Worm (Caenorhabditis elegans): Measurements from ENCODE around the gene F57A10.2.
"Not testable (repeated sequence)": the region's sequence is repeated elsewhere in the genome, so short reads cannot be mapped to it uniquely, and the experiment has no call there.

The F57A10.2 gene

DNA sequence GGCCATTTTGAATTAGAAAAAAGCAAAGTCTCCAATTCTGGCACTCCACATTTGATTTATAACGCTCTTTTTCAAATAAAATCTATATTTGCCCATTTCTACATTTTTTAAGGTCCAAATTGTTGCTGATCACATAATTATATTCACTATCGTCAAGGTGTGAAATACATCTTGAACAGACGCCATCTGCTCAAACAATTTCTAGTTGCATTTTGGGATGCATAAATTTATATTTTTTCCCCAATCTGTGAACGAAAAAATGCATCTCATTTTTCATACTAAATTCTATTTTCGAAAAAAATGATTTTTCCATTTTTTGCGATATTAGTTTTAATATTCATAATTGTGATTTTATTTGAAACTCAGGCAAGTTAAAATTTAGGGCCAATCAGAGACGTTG is 26.9 kb downstream of the F57A10.2 start, which contains the start of gene T26E4.7:
TSS of gene T26E4.7 (plus strand) at position 301 of the 400 bp plus-strand sequence.
- no peak for TF ChIP-seq syd-9 (tag; optimal IDR thresholded peaks at IDR 0.05)
- TF ChIP-seq C38D4.7 (GFP tag; optimal IDR thresholded peaks at IDR 0.05) = no peak
- no peak for TF ChIP-seq F13H6.1 (tag; optimal IDR thresholded peaks at IDR 0.05)
- TF ChIP-seq nhr-11 (tag; optimal IDR thresholded peaks at IDR 0.05) = no peak
- no peak for TF ChIP-seq fkh-10 (GFP tag; optimal IDR thresholded peaks at IDR 0.05)
- TF ChIP-seq ceh-31 (tag; optimal IDR thresholded peaks at IDR 0.05) = no peak
- TF ChIP-seq hlh-6 (tag; optimal IDR thresholded peaks at IDR 0.05) = no peak
- no peak for TF ChIP-seq ref-2 (tag; optimal IDR thresholded peaks at IDR 0.05)
- no peak for TF ChIP-seq K09A11.1 (tag; optimal IDR thresholded peaks at IDR 0.05; ENCODE audit: insufficient read depth)
- no peak for TF ChIP-seq fkh-6 (tag; optimal IDR thresholded peaks at IDR 0.05)
- TF ChIP-seq ztf-16 (tag; optimal IDR thresholded peaks at IDR 0.05) = no peak
- no peak for TF ChIP-seq unc-42 (tag; optimal IDR thresholded peaks at IDR 0.05)
- TF ChIP-seq sox-2 (GFP tag; IDR thresholded peaks at IDR 0.05) = no peak

DNA sequence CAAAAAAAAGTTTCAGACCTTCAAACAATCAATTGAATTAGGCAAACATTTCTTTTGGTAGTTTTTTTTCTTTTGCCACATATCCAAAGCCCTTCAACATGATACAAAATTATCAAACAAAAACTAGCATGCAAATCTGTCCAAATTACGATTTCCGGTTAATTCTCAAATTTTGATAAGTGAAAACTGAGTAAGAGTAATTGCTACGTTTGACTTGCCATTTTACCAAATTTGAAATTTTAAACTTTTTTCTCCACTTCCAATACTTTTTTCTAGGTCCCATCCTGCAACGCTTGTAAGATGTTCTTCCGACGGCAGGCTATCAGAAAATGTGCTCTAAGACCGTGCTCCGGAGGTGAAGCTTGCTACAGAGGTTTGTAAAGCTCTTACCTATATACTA is 29.7 kb downstream of the F57A10.2 start, which contains the start of gene nhr-223:
TSS of gene nhr-223 (plus strand) at position 301 of the 400 bp plus-strand sequence.
- TF ChIP-seq C08G9.2 (tag; optimal IDR thresholded peaks at IDR 0.05) (no peak), unc-3 (GFP tag; conservative IDR thresholded peaks at IDR 0.05) (no peak), unc-3 (tag; optimal IDR thresholded peaks at IDR 0.05) (no peak), tbx-2 (tag; optimal IDR thresholded peaks at IDR 0.05) (no peak), hlh-30 (tag; optimal IDR thresholded peaks at IDR 0.05; ENCODE audit: insufficient read depth) (no peak), mec-3 (tag; optimal IDR thresholded peaks at IDR 0.05; ENCODE audit: borderline replicate concordance) (no peak), rnt-1 (tag; optimal IDR thresholded peaks at IDR 0.05) (no peak), lim-6 (tag; optimal IDR thresholded peaks at IDR 0.05) (no peak), ceh-18 (tag; optimal IDR thresholded peaks at IDR 0.05) (no peak), ceh-14 (tag; optimal IDR thresholded peaks at IDR 0.05) (no peak)

DNA sequence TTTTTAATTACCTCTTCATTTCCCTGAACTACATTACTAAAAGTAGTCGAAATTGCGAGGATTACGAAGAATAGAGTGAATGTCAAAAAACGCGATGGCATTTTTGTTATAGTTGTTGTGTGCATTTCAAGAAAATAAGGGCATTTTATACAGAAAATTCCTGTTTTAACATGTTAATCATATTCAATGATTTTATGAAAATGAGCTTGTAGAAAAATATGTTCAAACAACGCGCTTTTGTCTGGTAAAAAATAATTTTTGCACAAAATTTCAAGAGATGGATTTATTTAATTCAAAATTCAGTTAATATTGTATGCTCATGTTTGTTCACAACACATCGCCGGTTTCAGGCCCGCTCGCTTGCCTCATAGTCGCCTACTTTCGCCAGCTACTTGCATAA is 31.7 kb downstream of the F57A10.2 start, which contains the start of gene T26E4.10:
TSS of gene T26E4.10 (minus strand) at position 101 of the 400 bp plus-strand sequence.
- TF ChIP-seq K09A11.1 (tag; optimal IDR thresholded peaks at IDR 0.05; ENCODE audit: insufficient read depth) (no peak), madf-2 (tag; optimal IDR thresholded peaks at IDR 0.05) (no peak), ceh-18 (tag; optimal IDR thresholded peaks at IDR 0.05) (no peak), unc-86 (tag; optimal IDR thresholded peaks at IDR 0.05) (no peak), ref-2 (tag; optimal IDR thresholded peaks at IDR 0.05) (no peak), pha-2 (tag; optimal IDR thresholded peaks at IDR 0.05) (no peak), ceh-24 (tag; optimal IDR thresholded peaks at IDR 0.05) (no peak), sdc-2 (tag; optimal IDR thresholded peaks at IDR 0.05) (no peak), pros-1 (tag; optimal IDR thresholded peaks at IDR 0.05) (no peak), nhr-11 (tag; optimal IDR thresholded peaks at IDR 0.05) (no peak), ceh-45 (GFP tag; IDR thresholded peaks at IDR 0.05) (no peak), fax-1 (tag; optimal IDR thresholded peaks at IDR 0.05) (no peak), unc-42 (tag; optimal IDR thresholded peaks at IDR 0.05) (no peak), rnt-1 (tag; optimal IDR thresholded peaks at IDR 0.05) (no peak), tbx-7 (tag; optimal IDR thresholded peaks at IDR 0.05) (no peak), ceh-2 (tag; optimal IDR thresholded peaks at IDR 0.05) (no peak), mec-3 (tag; optimal IDR thresholded peaks at IDR 0.05; ENCODE audit: borderline replicate concordance) (no peak), elt-2 (tag; optimal IDR thresholded peaks at IDR 0.05) (no peak)

DNA sequence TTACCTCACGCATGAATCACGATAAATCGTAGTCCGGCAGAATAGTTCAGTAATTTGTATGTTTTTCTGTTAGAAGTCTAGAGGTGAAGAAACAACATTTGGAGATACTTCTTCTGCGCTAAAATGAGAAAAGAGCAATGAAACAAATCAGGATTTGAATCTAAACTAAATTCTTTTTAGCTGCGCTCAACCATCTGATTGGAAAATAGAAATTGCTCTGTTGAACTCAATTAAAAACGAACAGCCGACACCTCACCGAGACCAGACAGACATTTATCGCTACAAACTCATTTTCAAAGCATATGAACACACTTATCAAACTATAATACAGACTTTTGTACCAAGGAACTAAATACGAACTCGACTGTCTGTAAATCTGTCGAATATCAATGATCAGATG is 36.2 kb downstream of the F57A10.2 start, which contains the start of gene T26E4.9:
TSS of gene T26E4.9 (minus strand) at position 101 of the 400 bp plus-strand sequence.
- TF ChIP-seq syd-9 (tag; optimal IDR thresholded peaks at IDR 0.05); K09A11.1 (tag; optimal IDR thresholded peaks at IDR 0.05; ENCODE audit: insufficient read depth); dve-1 (tag; optimal IDR thresholded peaks at IDR 0.05): not testable (repeated sequence)

DNA sequence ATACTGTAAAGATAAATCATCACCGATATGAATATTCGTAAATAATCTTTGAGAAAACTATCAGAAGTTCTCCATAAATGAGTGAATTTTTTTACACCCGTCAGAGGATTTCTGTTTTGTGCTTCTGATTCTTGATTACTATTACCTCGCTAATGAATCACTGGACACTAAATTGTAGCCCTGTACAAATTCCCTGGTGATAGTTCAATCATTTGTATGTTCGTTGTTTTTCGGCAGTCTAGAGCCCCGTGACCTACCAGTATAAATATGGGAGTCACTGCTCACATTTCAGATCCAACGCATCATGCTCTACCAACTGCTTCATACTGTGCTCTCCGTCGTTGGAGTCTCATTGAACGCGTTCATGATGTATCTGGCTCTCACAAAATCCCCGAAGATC is 36.7 kb downstream of the F57A10.2 start, which contains the start of gene srd-27:
TSS of gene srd-27 (plus strand) at position 301 of the 400 bp plus-strand sequence.
- not testable (repeated sequence) for TF ChIP-seq elt-2 (tag; optimal IDR thresholded peaks at IDR 0.05); hlh-13 (GFP tag; optimal IDR thresholded peaks at IDR 0.05); nfya-1 (tag; optimal IDR thresholded peaks at IDR 0.05)
